Fruit fly (Drosophila melanogaster): ENCODE results near the gene Sap47.

Gene Sap47

DNA sequence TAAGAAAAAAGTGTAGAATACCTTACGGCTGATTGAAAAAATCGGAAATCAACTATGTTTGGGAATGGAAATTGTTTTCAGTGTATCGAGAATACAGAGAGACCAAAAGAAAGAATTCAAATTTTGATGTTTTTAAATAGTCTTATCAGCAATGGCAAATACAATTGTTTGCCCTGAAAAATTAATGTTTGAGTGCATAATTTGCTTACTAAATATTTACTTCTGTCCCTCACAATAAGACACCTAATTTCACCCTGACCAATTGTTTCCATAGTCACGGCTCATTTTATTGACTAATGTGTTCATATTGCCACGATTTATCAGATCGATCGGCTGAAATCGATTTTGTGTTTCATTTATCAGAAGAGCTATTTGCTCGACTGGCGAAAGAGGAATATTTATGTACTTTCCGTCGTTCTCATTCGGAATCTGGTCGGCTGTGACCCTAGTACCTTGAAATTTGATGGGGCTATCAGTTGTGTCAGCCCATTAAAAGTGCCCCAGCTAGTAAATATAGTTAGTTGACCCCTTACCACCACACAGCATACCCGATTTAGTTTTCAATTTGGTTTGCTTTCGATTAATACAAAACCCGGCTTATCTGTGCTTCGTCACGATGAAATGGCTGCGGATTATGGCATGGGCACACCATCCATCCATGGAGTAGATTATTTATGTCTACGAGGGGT lies 48.8 kb downstream of the Sap47 start (continued):
- TF ChIP-seq unc-4 (GFP tag; IDR thresholded peaks at IDR 0.05; ENCODE audit: partially characterized antibody) (no peak), chm (GFP tag; IDR thresholded peaks at IDR 0.05) (no peak), exex (tag; optimal IDR thresholded peaks at IDR 0.05) (no peak), CG34376 (GFP tag; optimal IDR thresholded peaks at IDR 0.05) (peak; percentile 90), lola (GFP tag; optimal IDR thresholded peaks at IDR 0.05) (peak in 1 of 3 experiments; percentile 68), CG8924 (tag; optimal IDR thresholded peaks at IDR 0.05) (no peak), CG3065 (GFP tag; optimal IDR thresholded peaks at IDR 0.05) (no peak), ac (GFP tag; optimal IDR thresholded peaks at IDR 0.05) (peak; percentile 56), CG6683 (GFP tag; optimal IDR thresholded peaks at IDR 0.05) (no peak), Med (GFP tag) (peak; percentile 74), al (GFP tag; IDR thresholded peaks at IDR 0.05) (no peak), mam (GFP tag; optimal IDR thresholded peaks at IDR 0.05) (no peak), CG7271 (tag; optimal IDR thresholded peaks at IDR 0.05) (peak; percentile 65), Hmx (GFP tag; optimal IDR thresholded peaks at IDR 0.05) (no peak), ATbp (GFP tag; optimal IDR thresholded peaks at IDR 0.05) (peak; percentile 66), CG12942 (GFP tag; optimal IDR thresholded peaks at IDR 0.05) (no peak), CG4328 (GFP tag; optimal IDR thresholded peaks at IDR 0.05) (no peak), Scr (GFP tag; IDR thresholded peaks at IDR 0.05; ENCODE audit: partially characterized antibody) (no peak), Neu2 (GFP tag; optimal IDR thresholded peaks at IDR 0.05; ENCODE audit: borderline replicate concordance) (no peak), zen (tag; optimal IDR thresholded peaks at IDR 0.05) (no peak), MTF-1 (GFP tag; optimal IDR thresholded peaks at IDR 0.05; ENCODE audit: borderline replicate concordance) (peak; percentile 33), Fer3 (tag; optimal IDR thresholded peaks at IDR 0.05) (peak; percentile 11), slp2 (GFP tag; optimal IDR thresholded peaks at IDR 0.05) (no peak), trh (GFP tag; optimal IDR thresholded peaks at IDR 0.05) (no peak), CG4282 (GFP tag; optimal IDR thresholded peaks at IDR 0.05) (no peak), CG14441 (GFP tag; IDR thresholded peaks at IDR 0.05) (no peak), CG32767 (GFP tag; IDR thresholded peaks at IDR 0.05) (no peak), tgo (GFP tag; IDR thresholded peaks at IDR 0.05) (no peak), CG8281 (tag; optimal IDR thresholded peaks at IDR 0.05) (no peak), crp (GFP tag; optimal IDR thresholded peaks at IDR 0.05) (no peak), disco-r (GFP tag; optimal IDR thresholded peaks at IDR 0.05) (no peak), CG7745 (tag; optimal IDR thresholded peaks at IDR 0.05) (peak; percentile 80), Gsc (GFP tag; IDR thresholded peaks at IDR 0.05) (no peak), CG32772 (GFP tag; IDR thresholded peaks at IDR 0.05) (no peak), nau (GFP tag; optimal IDR thresholded peaks at IDR 0.05) (peak; percentile 38), croc (GFP tag; conservative IDR thresholded peaks at IDR 0.05) (no peak), bowl (GFP tag; IDR thresholded peaks at IDR 0.05) (no peak), CG1832 (GFP tag; optimal IDR thresholded peaks at IDR 0.05) (no peak), dati (GFP tag; IDR thresholded peaks at IDR 0.05) (no peak), ci (GFP tag; IDR thresholded peaks at IDR 0.05) (peak; percentile 47; the same call in 1 of the 3 replicates), ttk (GFP tag; IDR thresholded peaks at IDR 0.05) (no peak), CG1792 (GFP tag; optimal IDR thresholded peaks at IDR 0.05) (no peak), Dbx (GFP tag; IDR thresholded peaks at IDR 0.05) (no peak), CG4360 (GFP tag; IDR thresholded peaks at IDR 0.05) (0 out of 2 replicates have a peak, but pooled peaks have one; percentile 15), CG14860 (GFP tag; IDR thresholded peaks at IDR 0.05; ENCODE audit: partially characterized antibody) (no peak), amos (GFP tag; IDR thresholded peaks at IDR 0.05; ENCODE audit: partially characterized antibody) (no peak), lbe (GFP tag; optimal IDR thresholded peaks at IDR 0.05) (no peak), CG10267 (tag; optimal IDR thresholded peaks at IDR 0.05) (peak; percentile 35), Fer1 (GFP tag; optimal IDR thresholded peaks at IDR 0.05) (peak; percentile 10)

All from whole organism, embryonic.